Fruit fly (Drosophila melanogaster): ENCODE results near the gene Scgbeta.

Scgbeta gene

dm6 chr3R:12398054-12398453 lies 24.2 kb downstream of the Scgbeta start:
- TF ChIP-seq Myc (optimal IDR thresholded peaks at IDR 0.05), result no peak
- no peak for TF ChIP-seq Sin3A (optimal IDR thresholded peaks at IDR 0.05)
- no peak for TF ChIP-seq h (optimal IDR thresholded peaks at IDR 0.05)
- TF ChIP-seq psq (optimal IDR thresholded peaks at IDR 0.05), result no peak
- no peak for TF ChIP-seq insv (optimal IDR thresholded peaks at IDR 0.05)
- TF ChIP-seq ttk (optimal IDR thresholded peaks at IDR 0.05), result no peak

DNA sequence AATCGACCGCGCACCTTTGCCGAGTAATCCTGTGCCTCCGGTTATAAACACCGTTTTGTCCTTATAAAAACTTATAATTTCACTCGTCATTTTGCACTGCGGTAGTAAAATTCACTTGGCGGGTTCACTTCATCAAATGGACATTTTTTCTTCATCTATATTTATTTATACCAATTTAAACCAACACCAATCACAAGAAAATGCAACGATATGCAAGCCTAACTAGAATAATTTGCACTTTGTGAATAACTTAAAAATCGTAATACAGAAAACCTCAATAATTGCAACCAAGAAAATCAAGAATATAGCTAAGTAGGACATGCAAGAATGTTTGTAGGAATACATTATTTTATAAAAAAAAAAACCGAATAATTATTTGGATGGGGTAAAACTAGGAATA lies 26.3 kb downstream of the Scgbeta start, which contains the start of the genes CG10096 and CG10097:
Gene CG10096, minus strand, starts transcription at position 101 of the 400 bp plus-strand sequence.
Gene CG10097, minus strand, starts transcription at position 101 of the 400 bp plus-strand sequence.
- TF ChIP-seq insv (optimal IDR thresholded peaks at IDR 0.05), result no peak
- no peak for TF ChIP-seq Myc (optimal IDR thresholded peaks at IDR 0.05)
- no peak for TF ChIP-seq ttk (optimal IDR thresholded peaks at IDR 0.05)
- no peak for TF ChIP-seq Sin3A (optimal IDR thresholded peaks at IDR 0.05)
- TF ChIP-seq psq (optimal IDR thresholded peaks at IDR 0.05), result no peak
- TF ChIP-seq h (optimal IDR thresholded peaks at IDR 0.05), result no peak

DNA sequence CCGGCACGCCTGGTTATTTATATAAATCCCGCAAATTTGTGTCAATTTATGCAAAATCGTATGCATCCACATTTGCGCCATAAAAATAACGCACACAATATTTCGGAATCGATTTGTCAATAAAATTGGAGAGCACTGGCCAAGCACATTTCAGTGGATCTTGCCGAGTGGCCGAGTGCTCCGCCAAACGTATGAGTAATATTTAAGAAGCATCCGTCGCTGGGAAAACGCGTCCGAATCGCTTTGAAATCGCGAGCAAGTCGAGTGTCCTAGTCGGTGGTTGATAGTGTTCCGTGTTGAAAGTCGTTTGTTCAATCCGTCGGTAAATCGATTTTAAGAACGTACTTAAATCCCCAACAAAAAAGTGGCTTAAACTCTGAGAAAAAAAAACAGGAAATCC lies 35.3 kb downstream of the Scgbeta start, which contains the start of gene CG33098:
Gene CG33098, plus strand, starts transcription at position 224 of the 400 bp plus-strand sequence.
- no peak for TF ChIP-seq psq (optimal IDR thresholded peaks at IDR 0.05)
- TF ChIP-seq Myc (optimal IDR thresholded peaks at IDR 0.05), result no peak
- no peak for TF ChIP-seq ttk (optimal IDR thresholded peaks at IDR 0.05)
- no peak for TF ChIP-seq h (optimal IDR thresholded peaks at IDR 0.05)
- no peak for TF ChIP-seq insv (optimal IDR thresholded peaks at IDR 0.05)
- TF ChIP-seq Sin3A (optimal IDR thresholded peaks at IDR 0.05), result no peak

dm6 chr3R:12385949-12386348 lies 36.3 kb downstream of the Scgbeta start, which contains the start of gene Sol1:
TSS of gene Sol1 (plus strand) at chr3R:12386249.
- TF ChIP-seq psq (optimal IDR thresholded peaks at IDR 0.05) (no peak), insv (optimal IDR thresholded peaks at IDR 0.05) (no peak), h (optimal IDR thresholded peaks at IDR 0.05) (no peak), Sin3A (optimal IDR thresholded peaks at IDR 0.05) (no peak), ttk (optimal IDR thresholded peaks at IDR 0.05) (no peak), Myc (optimal IDR thresholded peaks at IDR 0.05) (no peak)

DNA sequence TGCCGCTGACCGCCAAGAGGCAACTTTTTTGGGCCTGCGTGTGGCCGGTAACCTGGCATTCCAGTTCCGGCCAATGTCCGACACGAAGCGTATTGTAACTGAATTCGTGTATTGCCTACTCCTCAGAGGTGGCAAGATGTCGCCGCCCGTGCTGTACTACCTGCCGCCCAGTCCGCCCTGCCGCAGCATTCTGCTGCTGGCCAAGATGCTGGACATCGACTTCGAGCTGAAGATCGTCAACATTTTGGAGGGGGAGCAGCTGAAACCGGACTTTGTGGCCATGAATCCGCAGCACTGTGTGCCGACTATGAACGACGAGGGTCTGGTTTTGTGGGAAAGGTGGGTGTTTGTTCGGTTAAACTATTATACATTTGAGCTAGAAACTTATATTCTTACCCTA lies 38.0 kb downstream of the Scgbeta start:
- TF ChIP-seq ttk (optimal IDR thresholded peaks at IDR 0.05), result no peak
- no peak for TF ChIP-seq Sin3A (optimal IDR thresholded peaks at IDR 0.05)

- TF ChIP-seq ttk (optimal IDR thresholded peaks at IDR 0.05) (no peak), Myc (optimal IDR thresholded peaks at IDR 0.05) (no peak), psq (optimal IDR thresholded peaks at IDR 0.05) (no peak), Sin3A (optimal IDR thresholded peaks at IDR 0.05) (no peak), insv (optimal IDR thresholded peaks at IDR 0.05) (no peak), h (optimal IDR thresholded peaks at IDR 0.05) (no peak)
These were observed 38.4 kb downstream of the Scgbeta start for dm6 chr3R:12383784-12384183.

dm6 chr3R:12383036-12383435 lies 39.2 kb downstream of the Scgbeta start, which contains the start of gene GstD11:
TSS of gene GstD11 (plus strand) at chr3R:12383336.
- TF ChIP-seq ttk (optimal IDR thresholded peaks at IDR 0.05) (no peak), psq (optimal IDR thresholded peaks at IDR 0.05) (no peak), Sin3A (optimal IDR thresholded peaks at IDR 0.05) (no peak), insv (optimal IDR thresholded peaks at IDR 0.05) (no peak), h (optimal IDR thresholded peaks at IDR 0.05) (no peak), Myc (optimal IDR thresholded peaks at IDR 0.05) (no peak)

dm6 chr3R:12382563-12382962 lies 39.7 kb downstream of the Scgbeta start, which contains the start of gene CG10035:
TSS of gene CG10035 (minus strand) at chr3R:12382691.
- no peak for TF ChIP-seq insv (optimal IDR thresholded peaks at IDR 0.05)
- no peak for TF ChIP-seq Sin3A (optimal IDR thresholded peaks at IDR 0.05)
- no peak for TF ChIP-seq ttk (optimal IDR thresholded peaks at IDR 0.05)
- TF ChIP-seq h (optimal IDR thresholded peaks at IDR 0.05), result no peak
- TF ChIP-seq Myc (optimal IDR thresholded peaks at IDR 0.05), result no peak
- no peak for TF ChIP-seq psq (optimal IDR thresholded peaks at IDR 0.05)

dm6 chr3R:12381130-12381700 lies 41.0 kb downstream of the Scgbeta start:
- no peak for TF ChIP-seq psq (optimal IDR thresholded peaks at IDR 0.05)
- TF ChIP-seq Myc (optimal IDR thresholded peaks at IDR 0.05), result no peak
- no peak for TF ChIP-seq ttk (optimal IDR thresholded peaks at IDR 0.05)
- no peak for TF ChIP-seq insv (optimal IDR thresholded peaks at IDR 0.05)
- no peak for TF ChIP-seq h (optimal IDR thresholded peaks at IDR 0.05)
- no peak for TF ChIP-seq Sin3A (optimal IDR thresholded peaks at IDR 0.05)

dm6 chr3R:12379708-12380107 lies 42.5 kb downstream of the Scgbeta start, which contains the start of gene GstD8:
TSS of gene GstD8 (plus strand) at chr3R:12380008.
- TF ChIP-seq ttk (optimal IDR thresholded peaks at IDR 0.05) (no peak), psq (optimal IDR thresholded peaks at IDR 0.05) (no peak), h (optimal IDR thresholded peaks at IDR 0.05) (no peak), Sin3A (optimal IDR thresholded peaks at IDR 0.05) (no peak), Myc (optimal IDR thresholded peaks at IDR 0.05) (no peak), insv (optimal IDR thresholded peaks at IDR 0.05) (no peak)

DNA sequence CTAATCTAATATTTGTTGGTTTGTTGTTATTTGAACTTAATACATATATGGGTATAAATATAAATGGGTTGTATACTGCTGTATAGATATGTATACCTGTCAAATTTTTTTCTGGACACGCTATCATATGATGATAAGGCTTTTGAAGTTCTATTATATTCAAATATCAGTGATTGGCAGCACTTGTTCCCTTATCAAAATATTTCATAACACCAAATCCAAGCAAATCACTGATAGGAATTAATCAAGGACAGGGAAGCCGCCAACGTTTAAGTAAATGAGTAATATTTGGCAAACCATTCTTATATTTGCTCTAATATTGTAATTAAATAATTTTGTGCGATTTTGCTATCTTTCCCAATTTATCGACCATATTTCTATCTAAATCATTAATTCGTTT lies 43.0 kb downstream of the Scgbeta start:
- TF ChIP-seq Myc (optimal IDR thresholded peaks at IDR 0.05) (no peak), insv (optimal IDR thresholded peaks at IDR 0.05) (no peak), Sin3A (optimal IDR thresholded peaks at IDR 0.05) (no peak), psq (optimal IDR thresholded peaks at IDR 0.05) (no peak), ttk (optimal IDR thresholded peaks at IDR 0.05) (no peak), h (optimal IDR thresholded peaks at IDR 0.05) (no peak)

DNA sequence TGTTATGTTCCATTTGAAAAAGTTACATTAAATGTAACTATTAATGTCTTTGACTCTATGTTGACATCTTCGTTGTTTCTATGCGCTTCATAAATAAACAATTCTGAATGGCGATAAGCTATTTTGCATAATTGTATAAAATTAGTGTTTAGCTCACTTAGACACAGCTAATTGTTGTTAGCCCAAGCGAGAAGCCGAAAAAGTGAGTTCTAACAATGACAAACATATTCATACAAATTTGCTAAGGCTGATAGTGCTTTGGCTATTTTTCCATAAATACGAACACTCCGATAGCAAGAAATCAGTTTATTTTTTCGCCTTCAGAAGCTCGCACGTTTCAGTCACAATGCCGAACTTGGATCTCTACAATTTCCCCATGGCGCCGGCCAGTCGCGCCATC lies 44.0 kb downstream of the Scgbeta start, which contains the start of gene GstD7:
Gene GstD7, plus strand, starts transcription at position 301 of the 400 bp plus-strand sequence.
- TF ChIP-seq insv (optimal IDR thresholded peaks at IDR 0.05) (no peak), ttk (optimal IDR thresholded peaks at IDR 0.05) (no peak), h (optimal IDR thresholded peaks at IDR 0.05) (no peak), Myc (optimal IDR thresholded peaks at IDR 0.05) (no peak), Sin3A (optimal IDR thresholded peaks at IDR 0.05) (no peak), psq (optimal IDR thresholded peaks at IDR 0.05) (no peak)

All from Kc167 (cell line).